Worm (Caenorhabditis elegans): ENCODE data around the gene gcn-2.
"Not testable (repeated sequence)": the region's sequence is repeated elsewhere in the genome, so short reads cannot be mapped to it uniquely, and the experiment has no call there.

The gcn-2 gene

ce11 chrII:13083752-13084214 is at the start of gene gcn-2, which contains the start of gene Y81G3A.1:
TSS of gene gcn-2 (plus strand) at chrII:13084164.
TSS of gene Y81G3A.1 (minus strand) at chrII:13083926.
- TF ChIP-seq unc-62 (GFP tag; optimal IDR thresholded peaks at IDR 0.05) = no peak

ce11 chrII:13036717-13037116 is 47.2 kb upstream of the gcn-2 start, which contains the start of gene F18A11.3:
TSS of gene F18A11.3 (minus strand) at chrII:13036841.
- TF ChIP-seq unc-62 (GFP tag; optimal IDR thresholded peaks at IDR 0.05) = no peak

DNA sequence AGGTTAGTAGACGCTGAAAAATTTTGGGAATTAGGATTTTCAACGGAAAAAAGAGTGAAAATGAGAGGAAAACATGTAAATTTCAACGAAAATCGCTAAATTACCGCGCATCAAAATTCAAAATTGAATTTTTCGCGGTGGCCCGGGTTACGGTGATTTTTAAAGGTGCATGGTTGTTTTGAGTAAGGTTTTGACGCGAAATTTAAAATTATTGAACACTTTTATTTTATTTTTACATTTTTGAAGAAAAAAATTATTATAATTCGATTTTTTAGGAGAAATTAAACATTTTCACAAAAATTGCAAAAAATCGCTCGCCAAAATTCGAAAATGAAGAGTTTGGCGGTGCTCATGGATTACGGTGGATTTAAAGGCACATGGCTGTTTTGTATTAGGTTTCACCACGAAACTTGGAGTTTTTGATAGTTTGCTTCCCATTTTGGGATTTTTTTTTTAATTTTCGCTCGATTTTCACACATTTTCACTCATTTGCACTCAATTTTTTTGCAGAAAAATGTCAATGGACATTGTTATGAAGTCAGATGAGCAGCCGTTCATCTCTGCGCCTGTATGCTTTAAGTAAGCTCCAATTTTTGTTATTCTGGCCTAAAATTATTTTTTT is 40.4 kb upstream of the gcn-2 start, which contains the start of gene puf-6:
Gene puf-6, minus strand, starts transcription at position 13 of the 622 bp plus-strand sequence.
- not testable (repeated sequence) for TF ChIP-seq unc-62 (GFP tag; optimal IDR thresholded peaks at IDR 0.05)

DNA sequence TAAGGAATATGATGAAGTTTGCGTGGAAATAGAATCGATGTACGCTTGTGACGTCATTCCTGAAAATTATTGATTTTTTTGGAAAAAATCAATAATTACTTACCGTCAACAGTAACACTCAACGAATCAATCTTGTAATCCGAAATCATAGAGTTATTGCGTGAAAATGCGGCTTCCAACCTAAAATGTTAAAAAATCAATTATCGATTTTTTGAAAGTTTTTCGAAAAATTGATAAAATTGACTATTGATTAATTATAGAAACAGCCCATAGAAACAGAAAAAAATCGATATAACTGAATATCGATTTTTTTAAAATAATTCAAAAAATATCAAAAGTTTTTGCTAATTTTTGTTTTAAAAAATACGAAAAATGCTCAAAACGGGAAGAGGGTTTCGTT is 36.9 kb upstream of the gcn-2 start, which contains the start of gene F42G4.7:
Gene F42G4.7, minus strand, starts transcription at position 185 of the 400 bp plus-strand sequence.
- not testable (repeated sequence) for TF ChIP-seq unc-62 (GFP tag; optimal IDR thresholded peaks at IDR 0.05)

DNA sequence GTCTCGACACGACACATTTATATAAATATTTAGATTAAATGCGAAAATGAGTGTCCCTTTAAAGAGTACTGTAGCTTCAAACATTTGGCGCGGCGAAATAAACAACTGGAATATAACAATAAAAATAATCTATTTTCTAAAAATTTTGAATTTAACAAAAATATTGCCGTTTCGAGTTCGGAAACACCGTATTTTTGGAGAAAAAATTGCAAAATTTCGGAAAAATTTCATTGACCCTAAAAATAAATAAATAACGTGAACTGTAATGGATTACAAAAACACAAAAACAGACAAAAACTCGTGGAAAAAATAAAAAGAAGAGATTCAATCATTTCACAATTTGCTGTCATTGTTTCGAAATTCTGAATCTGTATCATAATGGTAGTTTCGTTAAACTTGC is 36.4 kb upstream of the gcn-2 start, which contains the start of gene F42G4.2:
Gene F42G4.2, plus strand, starts transcription at position 301 of the 400 bp plus-strand sequence.
- not testable (repeated sequence) for TF ChIP-seq unc-62 (GFP tag; optimal IDR thresholded peaks at IDR 0.05)

ce11 chrII:13050050-13050449 is 33.9 kb upstream of the gcn-2 start:
- no peak for TF ChIP-seq unc-62 (GFP tag; optimal IDR thresholded peaks at IDR 0.05)

DNA sequence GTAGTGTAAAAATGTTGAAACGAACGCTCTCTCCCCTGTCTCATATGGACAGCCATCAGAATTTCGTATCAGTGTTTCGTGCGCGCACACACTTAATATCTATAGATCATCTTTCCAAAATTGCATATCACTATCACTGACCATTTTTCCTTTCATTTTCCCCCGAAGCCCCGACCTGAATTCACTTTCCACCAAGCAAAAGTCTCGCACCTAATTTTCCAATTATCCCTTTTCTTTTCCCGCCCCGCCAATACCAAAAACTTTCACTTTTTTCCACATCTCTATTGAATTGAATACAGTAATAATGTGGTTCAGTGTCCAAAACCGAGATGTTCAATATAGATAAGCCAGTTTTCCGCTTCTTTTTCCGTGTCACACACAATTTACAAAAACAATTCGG is 30.5 kb upstream of the gcn-2 start:
- no peak for TF ChIP-seq unc-62 (GFP tag; optimal IDR thresholded peaks at IDR 0.05)

ce11 chrII:13056580-13056979 is 27.4 kb upstream of the gcn-2 start, which contains the start of gene zyx-1:
TSS of gene zyx-1 (plus strand) at chrII:13056910.
- TF ChIP-seq unc-62 (GFP tag; optimal IDR thresholded peaks at IDR 0.05) = no peak

ce11 chrII:13059196-13059595 is 24.8 kb upstream of the gcn-2 start:
- no peak for TF ChIP-seq unc-62 (GFP tag; optimal IDR thresholded peaks at IDR 0.05)

DNA sequence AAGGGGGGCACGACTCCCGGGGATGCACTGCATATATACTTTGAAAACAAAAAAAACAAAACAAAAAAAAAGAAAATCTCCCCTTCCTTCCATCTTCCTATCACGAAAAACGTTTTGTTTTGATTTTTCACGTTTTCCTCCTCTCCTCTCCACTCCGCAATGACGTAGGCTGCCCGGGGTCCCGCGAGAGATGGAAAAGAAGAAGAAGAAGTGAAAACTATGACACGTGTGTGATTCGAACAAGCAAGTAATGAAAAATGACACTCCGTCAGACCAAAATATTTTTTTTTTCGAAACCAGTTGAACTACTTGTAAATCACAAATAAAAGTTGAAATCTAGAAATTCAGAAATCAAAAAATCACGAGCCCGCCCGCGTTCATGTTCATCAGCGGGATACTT is 18.7 kb upstream of the gcn-2 start:
- no peak for TF ChIP-seq unc-62 (GFP tag; optimal IDR thresholded peaks at IDR 0.05)

DNA sequence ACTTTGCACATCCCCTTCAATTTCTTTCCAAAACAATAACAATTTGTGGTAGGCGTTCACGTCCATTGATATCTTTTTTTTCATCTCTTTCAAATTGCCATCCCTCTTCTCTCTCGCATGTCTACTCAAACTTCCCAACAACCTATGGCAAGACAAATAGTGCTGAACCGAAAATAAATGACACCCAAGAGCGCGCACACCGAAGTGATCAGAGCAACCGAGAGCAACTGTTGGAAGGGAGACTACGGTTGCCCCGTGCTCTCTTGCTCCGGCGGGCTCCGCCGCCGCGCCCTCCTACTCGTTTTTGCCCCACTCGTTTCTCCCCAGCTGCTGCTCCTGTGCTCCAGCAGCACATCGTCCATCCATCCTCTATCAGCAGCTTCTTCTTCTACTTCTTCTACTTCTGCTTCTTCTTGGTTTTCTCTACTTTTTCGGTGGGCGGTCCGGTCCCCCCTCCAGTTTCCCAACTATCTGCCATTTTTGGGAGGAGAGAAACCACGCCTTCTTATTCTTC is 17.1 kb upstream of the gcn-2 start:
- no peak for TF ChIP-seq unc-62 (GFP tag; optimal IDR thresholded peaks at IDR 0.05)

DNA sequence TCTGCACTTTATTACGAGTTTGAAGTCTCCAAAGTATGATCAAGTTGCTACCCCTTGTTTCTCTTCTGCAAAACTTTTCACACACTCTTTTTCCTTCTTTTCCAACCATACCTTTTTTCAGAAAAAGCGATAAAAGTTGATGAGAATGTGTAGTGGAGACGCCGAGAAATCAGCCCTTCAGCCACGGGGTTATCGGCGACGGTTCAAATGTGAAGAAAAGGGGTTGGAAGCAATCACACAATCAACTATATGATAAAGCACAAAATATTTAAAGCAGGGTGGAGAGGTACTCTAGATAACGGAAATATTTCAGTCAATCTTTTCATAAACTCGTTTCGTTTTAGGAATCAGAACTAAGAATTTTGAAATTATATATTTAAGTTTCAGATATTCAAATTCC is 10.9 kb upstream of the gcn-2 start, which contains the start of gene F42G4.5:
Gene F42G4.5, plus strand, starts transcription at position 379 of the 400 bp plus-strand sequence.
- no peak for TF ChIP-seq unc-62 (GFP tag; optimal IDR thresholded peaks at IDR 0.05)

- TF ChIP-seq unc-62 (GFP tag; optimal IDR thresholded peaks at IDR 0.05) = no peak
Measured at ce11 chrII:13073742-13074141, 10.2 kb upstream of the gcn-2 start.

ce11 chrII:13076301-13076916 is 7.6 kb upstream of the gcn-2 start:
- no peak for TF ChIP-seq unc-62 (GFP tag; optimal IDR thresholded peaks at IDR 0.05)

DNA sequence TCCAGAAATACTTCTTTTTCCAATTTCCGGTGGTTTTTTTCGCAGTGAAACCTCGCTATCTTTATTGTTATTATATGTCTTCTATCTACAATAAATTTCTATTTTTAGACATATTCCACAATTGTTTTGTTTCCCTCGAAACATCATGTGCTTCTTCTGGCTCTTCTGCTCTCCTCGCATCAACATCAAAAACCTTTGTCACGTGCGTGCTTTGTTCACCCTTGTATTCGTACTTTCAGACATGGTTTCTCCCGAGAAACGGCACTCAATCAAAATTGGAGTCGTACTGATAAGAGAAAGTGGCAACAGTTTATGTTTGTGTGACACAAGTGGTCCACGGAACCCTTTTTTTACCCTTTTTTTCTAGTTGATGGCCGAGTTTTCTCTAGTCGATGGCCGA is 6.2 kb upstream of the gcn-2 start:
- no peak for TF ChIP-seq unc-62 (GFP tag; optimal IDR thresholded peaks at IDR 0.05)

DNA sequence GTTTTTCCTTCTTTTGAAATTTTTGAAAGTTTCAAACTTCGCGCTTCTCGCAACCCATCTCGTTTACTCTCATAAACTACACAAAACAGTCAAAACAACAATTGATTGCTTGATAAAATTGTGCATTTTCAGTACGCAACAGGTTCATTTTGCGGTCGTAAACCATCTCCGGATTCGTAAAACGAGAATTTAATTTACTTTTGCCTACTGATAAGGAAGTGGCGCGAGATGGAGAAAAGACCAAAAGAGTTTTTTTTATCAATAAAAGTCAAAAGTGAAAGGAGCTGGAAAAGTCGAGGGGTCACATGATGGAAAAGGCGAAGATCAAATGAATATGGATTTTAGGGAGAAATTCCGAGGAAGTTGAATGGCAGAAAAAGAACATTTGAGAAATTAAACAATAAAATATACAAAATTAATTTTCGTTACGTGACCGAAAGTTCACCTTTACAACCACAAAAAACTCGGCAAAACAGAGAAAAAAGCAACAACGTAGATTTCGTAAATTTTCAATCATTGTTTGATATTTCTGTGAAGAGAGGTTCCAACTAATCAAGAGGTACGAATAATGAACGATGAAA is 5.0 kb upstream of the gcn-2 start, which contains the start of gene F42G4.6:
Gene F42G4.6, plus strand, starts transcription at position 531 of the 581 bp plus-strand sequence.
- TF ChIP-seq unc-62 (GFP tag; optimal IDR thresholded peaks at IDR 0.05) = no peak
